Worm (Caenorhabditis elegans): ENCODE measurements around the gene Y38H6A.5.
"Not testable (repeated sequence)": the region's sequence is repeated elsewhere in the genome, so short reads cannot be mapped to it uniquely, and the experiment has no call there.

ce11 chrV:20369153-20369552 is 34.0 kb upstream of the Y38H6A.5 start, which contains the start of gene srh-177:
- not testable (repeated sequence) for TF ChIP-seq nhr-12 (tag; optimal IDR thresholded peaks at IDR 0.05); unc-62 (GFP tag; optimal IDR thresholded peaks at IDR 0.05); nhr-2 (tag; optimal IDR thresholded peaks at IDR 0.05); snpc-4 (tag; optimal IDR thresholded peaks at IDR 0.05); ztf-11 (tag; optimal IDR thresholded peaks at IDR 0.05)
